Worm (Caenorhabditis elegans) whole organism, young adult: ENCODE results near the gene nhr-290.

Experiments used
- ceh-58 ChIP-seq: fragments of 200-800 bp; sonication (Bioruptor generic); IDR thresholded peaks from 2 replicates; pipeline ENCODE4 v1.3.6; 2022; ENCODE audit warnings: missing genetic modification characterization, missing compliant biosample characterization
- nfya-2 ChIP-seq: fragments of 200-800 bp; sonication (Bioruptor generic); IDR thresholded peaks from 2 replicates; pipeline ENCODE4 v1.3.6; 2022; ENCODE audit warnings: missing genetic modification reagents, missing genetic modification characterization, missing compliant biosample characterization
- nhr-27 ChIP-seq: fragments of 200-800 bp; sonication (Bioruptor generic); optimal IDR thresholded peaks from 2 replicates; lab custom pipeline; 2018; ENCODE audit warnings: mild to moderate bottlenecking, missing genetic modification characterization, moderate library complexity, missing compliant biosample characterization
- snpc-4 ChIP-seq, 5 experiments: fragments of 150-350 bp in 1 of 5; sonication (generic microtip) in 4 of 5; optimal IDR thresholded peaks; 2 replicates each; lab custom pipeline; 2014 to 2018; ENCODE audit warnings: missing genetic modification characterization in 5 of 5, missing biosample characterization in 3 of 5, antibody characterized with exemption in 2 of 5, mild to moderate bottlenecking in 2 of 5, missing compliant biosample characterization in 2 of 5, missing genotype in 2 of 5, moderate library complexity in 2 of 5, missing genetic modification reagents in 1 of 5

ce11 chrV:2585727-2586126 lies 11.7 kb downstream of the nhr-290 start, which contains the start of gene C29G2.6:
- TF ChIP-seq ceh-58 (GFP tag; lab: Robert Waterston, UW) (no peak), nfya-2 (GFP tag; lab: Robert Waterston, UW) (no peak), nhr-27 (no peak), snpc-4 (GFP tag; optimal IDR thresholded peaks at IDR 0.05; lab: Kevin White, UChicago) (no peak), snpc-4 (tag; optimal IDR thresholded peaks at IDR 0.05; lab: Kevin White, UChicago) (no peak)
